Worm (Caenorhabditis elegans): ENCODE results near the gene F54C9.7.

- TF ChIP-seq med-1 (GFP tag; optimal IDR thresholded peaks at IDR 0.05; ENCODE audit: insufficient read depth) (no peak), flt-1 (GFP tag; IDR thresholded peaks at IDR 0.05) (no peak), tab-1 (GFP tag; IDR thresholded peaks at IDR 0.05) (no peak), ztf-23 (GFP tag; IDR thresholded peaks at IDR 0.05) (no peak), cog-1 (tag; optimal IDR thresholded peaks at IDR 0.05) (no peak), T22C8.4 (GFP tag; IDR thresholded peaks at IDR 0.05) (no peak), ztf-29 (GFP tag; IDR thresholded peaks at IDR 0.05) (no peak), klf-2 (GFP tag; conservative IDR thresholded peaks at IDR 0.05) (no peak)
Observed at ce11 chrII:8559188-8559587, 14.0 kb upstream of the F54C9.7 start.
